Worm (Caenorhabditis elegans) whole organism, L3 larva: ENCODE data around the gene R05F9.7.

Source experiments
- ZK546.5 ChIP-seq: sonication (generic microtip); optimal IDR thresholded peaks from 2 replicates; lab custom pipeline; 2017; ENCODE audit warnings: missing biosample characterization, missing genetic modification characterization
- ama-1 ChIP-seq: fragments of 150-350 bp; optimal IDR thresholded peaks from 2 replicates; lab custom pipeline; 2018
- ceh-16 ChIP-seq: sonication (generic microtip); optimal IDR thresholded peaks from 2 replicates; lab custom pipeline; 2017; ENCODE audit warnings: missing biosample characterization, missing genetic modification characterization
- ceh-28 ChIP-seq: fragments of 150-350 bp; optimal IDR thresholded peaks from 2 replicates; lab custom pipeline; 2014; ENCODE audit warnings: missing biosample characterization, missing genetic modification reagents, missing genetic modification characterization
- ceh-9 ChIP-seq: sonication (generic microtip); optimal IDR thresholded peaks from 2 replicates; lab custom pipeline; 2018; ENCODE audit warnings: missing biosample characterization, missing genetic modification characterization
- egl-27 ChIP-seq: sonication (generic microtip); optimal IDR thresholded peaks from 4 replicates; lab custom pipeline; 2017; ENCODE audit warnings: missing biosample characterization, missing genetic modification reagents, missing genetic modification characterization
- egl-5 ChIP-seq: fragments of 150-350 bp; optimal IDR thresholded peaks from 2 replicates; lab custom pipeline; 2017; ENCODE audit warnings: missing biosample characterization, missing genetic modification reagents, missing genetic modification characterization, inconsistent platforms
- elt-1 ChIP-seq: fragments of 150-350 bp; optimal IDR thresholded peaks from 2 replicates; lab custom pipeline; 2014; ENCODE audit warnings: missing biosample characterization, missing genetic modification characterization
- elt-2 ChIP-seq: sonication (generic microtip); optimal IDR thresholded peaks from 2 replicates; lab custom pipeline; 2016; ENCODE audit warnings: missing genetic modification reagents, mild to moderate bottlenecking, missing genetic modification characterization, missing compliant biosample characterization
- eor-1 ChIP-seq, 2 experiments: fragments of 150-350 bp; optimal IDR thresholded peaks; 2 replicates each; lab custom pipeline; 2014 to 2018; ENCODE audit warnings: missing biosample characterization in 2 of 2, missing genetic modification characterization in 2 of 2
- fkh-10 ChIP-seq: sonication (generic microtip); optimal IDR thresholded peaks from 2 replicates; lab custom pipeline; 2017; ENCODE audit warnings: missing biosample characterization, missing genetic modification reagents, missing genetic modification characterization
- jun-1 ChIP-seq: fragments of 150-350 bp; optimal IDR thresholded peaks from 2 replicates; lab custom pipeline; 2014; ENCODE audit warnings: missing biosample characterization, missing genetic modification reagents, missing genetic modification characterization
- lin-15B ChIP-seq: fragments of 150-350 bp; optimal IDR thresholded peaks from 2 replicates; lab custom pipeline; 2014; ENCODE audit warnings: missing biosample characterization, missing genetic modification characterization
- lin-39 ChIP-seq: fragments of 150-350 bp; optimal IDR thresholded peaks from 2 replicates; lab custom pipeline; 2018; ENCODE audit warnings: missing biosample characterization, missing genetic modification reagents, missing genetic modification characterization
- mdl-1 ChIP-seq: fragments of 150-350 bp; optimal IDR thresholded peaks from 2 replicates; lab custom pipeline; 2014; ENCODE audit warnings: missing biosample characterization, missing genetic modification characterization
- mml-1 ChIP-seq: fragments of 150-350 bp; sonication (generic microtip); optimal IDR thresholded peaks from 3 replicates; lab custom pipeline; 2014; ENCODE audit warnings: missing biosample characterization, missing genetic modification characterization
- nfya-1 ChIP-seq: sonication (generic microtip); optimal IDR thresholded peaks from 2 replicates; lab custom pipeline; 2017; ENCODE audit warnings: missing genetic modification characterization, mild to moderate bottlenecking, missing compliant biosample characterization, antibody characterized with exemption, moderate library complexity; ENCODE audit not compliant: insufficient read depth
- nhr-23 ChIP-seq: fragments of 150-350 bp; optimal IDR thresholded peaks from 2 replicates; lab custom pipeline; 2014; ENCODE audit warnings: missing biosample characterization, missing genetic modification reagents, missing genetic modification characterization
- nhr-25 ChIP-seq: sonication (generic microtip); optimal IDR thresholded peaks from 2 replicates; lab custom pipeline; 2017; ENCODE audit warnings: missing biosample characterization, missing genetic modification characterization
- nhr-43 ChIP-seq: sonication (generic microtip); optimal IDR thresholded peaks from 2 replicates; lab custom pipeline; 2016; ENCODE audit warnings: mild to moderate bottlenecking, missing genetic modification characterization, missing compliant biosample characterization; ENCODE audit not compliant: poor library complexity, severe bottlenecking
- nhr-76 ChIP-seq: fragments of 150-350 bp; sonication (generic microtip); optimal IDR thresholded peaks from 5 replicates; lab custom pipeline; 2014; ENCODE audit warnings: missing biosample characterization, missing genetic modification characterization
- nhr-77 ChIP-seq: fragments of 150-350 bp; optimal IDR thresholded peaks from 2 replicates; lab custom pipeline; 2014; ENCODE audit warnings: missing biosample characterization, missing genetic modification characterization
- pha-4 ChIP-seq: fragments of 150-350 bp; optimal IDR thresholded peaks from 2 replicates; lab custom pipeline; 2014; ENCODE audit warnings: missing biosample characterization, missing genetic modification reagents, missing genetic modification characterization
- pqm-1 ChIP-seq: fragments of 150-350 bp; optimal IDR thresholded peaks from 2 replicates; lab custom pipeline; 2017; ENCODE audit warnings: missing biosample characterization, missing genetic modification characterization, inconsistent platforms
- tbx-2 ChIP-seq: sonication (generic microtip); optimal IDR thresholded peaks from 2 replicates; lab custom pipeline; 2016; ENCODE audit warnings: mild to moderate bottlenecking, missing genetic modification characterization, missing compliant biosample characterization
- unc-39 ChIP-seq: sonication (generic microtip); optimal IDR thresholded peaks from 4 replicates; lab custom pipeline; 2017; ENCODE audit warnings: missing biosample characterization, missing genetic modification characterization
- unc-62 ChIP-seq: fragments of 150-350 bp; sonication (generic microtip); optimal IDR thresholded peaks from 4 replicates; lab custom pipeline; 2014; ENCODE audit warnings: missing biosample characterization, missing genetic modification reagents, missing genetic modification characterization
- zag-1 ChIP-seq: fragments of 150-350 bp; optimal IDR thresholded peaks from 2 replicates; lab custom pipeline; 2014; ENCODE audit warnings: missing biosample characterization, missing genetic modification characterization
- ztf-11 ChIP-seq: fragments of 150-350 bp; optimal IDR thresholded peaks from 2 replicates; lab custom pipeline; 2014; ENCODE audit warnings: missing biosample characterization, missing genetic modification characterization
- ztf-4 ChIP-seq: fragments of 150-350 bp; optimal IDR thresholded peaks from 2 replicates; lab custom pipeline; 2014; ENCODE audit warnings: missing biosample characterization, missing genetic modification characterization

Gene R05F9.7

ce11 chrII:4883412-4883811, 2.7 kb upstream of the R05F9.7 start, which contains the start of gene gst-8:
gst-8 (plus strand) TSS chrII:4883712.
- TF ChIP-seq elt-2 (tag; lab: Kevin White, UChicago) (peak; percentile 24), nfya-1 (tag; lab: Kevin White, UChicago) (no peak)

- TF ChIP-seq elt-1 (tag; lab: Kevin White, UChicago) (no peak), pqm-1 (tag; lab: Kevin White, UChicago) (no peak), nhr-23 (tag; lab: Kevin White, UChicago) (no peak), egl-27 (tag; lab: Kevin White, UChicago) (no peak), ztf-4 (tag; lab: Kevin White, UChicago) (no peak)
Observed at ce11 chrII:4884403-4884802, 1.7 kb upstream of the R05F9.7 start.

- TF ChIP-seq fkh-10 (no peak), unc-39 (tag; lab: Kevin White, UChicago) (no peak), nfya-1 (tag; lab: Kevin White, UChicago) (peak; percentile 36), ama-1 (lab: Kevin White, UChicago) (peak; percentile 16), ceh-9 (tag; lab: Kevin White, UChicago) (no peak), ceh-28 (peak; percentile 36), mml-1 (tag; lab: Kevin White, UChicago) (no peak), egl-5 (tag; lab: Kevin White, UChicago) (no peak), lin-15B (tag; lab: Kevin White, UChicago) (no peak), nhr-77 (no peak), lin-39 (peak; percentile 2), ztf-11 (tag; lab: Kevin White, UChicago) (no peak), elt-2 (tag; lab: Kevin White, UChicago) (peak; percentile 84), pha-4 (peak; percentile 80)
Observed at ce11 chrII:4888527-4889487, 2.7 kb downstream of the R05F9.7 start, which contains the start of gene pgm-1. pgm-1 (plus strand) TSS chrII:4889437.

ce11 chrII:4891012-4891775, 5.1 kb downstream of the R05F9.7 start, which contains the start of gene gst-9:
gst-9 (plus strand) TSS chrII:4891585.
- TF ChIP-seq eor-1 (tag; optimal IDR thresholded peaks at IDR 0.05; lab: Kevin White, UChicago) (no peak), ztf-4 (tag; lab: Kevin White, UChicago) (no peak), nhr-25 (tag; lab: Kevin White, UChicago) (peak; percentile 50), zag-1 (no peak), pha-4 (peak; percentile 39), ZK546.5 (tag; lab: Kevin White, UChicago) (no peak), unc-62 (GFP tag; lab: Kevin White, UChicago) (no peak), nhr-76 (tag; lab: Kevin White, UChicago) (no peak), elt-2 (tag; lab: Kevin White, UChicago) (peak; percentile 67), egl-27 (tag; lab: Kevin White, UChicago) (no peak), nhr-43 (tag; lab: Kevin White, UChicago) (peak; percentile 79), ama-1 (lab: Kevin White, UChicago) (peak; percentile 89), fkh-10 (no peak), nfya-1 (tag; lab: Kevin White, UChicago) (peak; percentile 34), mml-1 (tag; lab: Kevin White, UChicago) (no peak), ztf-11 (tag; lab: Kevin White, UChicago) (no peak), jun-1 (tag; lab: Kevin White, UChicago) (no peak), ceh-16 (tag; lab: Kevin White, UChicago) (no peak), mdl-1 (tag; lab: Kevin White, UChicago) (no peak), tbx-2 (peak; percentile 25)
